Worm (Caenorhabditis elegans) whole organism, early embryonic: Measurements from ENCODE around the gene T09A5.14.

Source experiments
- F13C5.2 ChIP-seq: sonication (generic microtip); optimal IDR thresholded peaks from 2 replicates; lab custom pipeline; 2017; ENCODE audit warnings: mild to moderate bottlenecking, missing genetic modification characterization, inconsistent platforms, missing compliant biosample characterization
- ama-1 ChIP-seq: fragments of 150-350 bp; optimal IDR thresholded peaks from 2 replicates; lab custom pipeline; 2014
- ceh-13 ChIP-seq: fragments of 200-800 bp; sonication (Bioruptor generic); optimal IDR thresholded peaks from 2 replicates; lab custom pipeline; 2018; ENCODE audit warnings: mild to moderate bottlenecking, missing genetic modification characterization, missing compliant biosample characterization
- ceh-36 ChIP-seq: sonication (generic microtip); optimal IDR thresholded peaks from 2 replicates; lab custom pipeline; 2016; ENCODE audit warnings: missing genetic modification characterization, inconsistent platforms, missing compliant biosample characterization
- ets-7 ChIP-seq: sonication (generic microtip); optimal IDR thresholded peaks from 2 replicates; lab custom pipeline; 2016; ENCODE audit warnings: missing genotype, missing genetic modification characterization, missing compliant biosample characterization
- flt-1 ChIP-seq: fragments of 200-800 bp; sonication (Bioruptor generic); IDR thresholded peaks from 2 replicates; pipeline ENCODE4 v1.3.6; 2022; ENCODE audit warnings: missing genetic modification characterization, missing compliant biosample characterization
- hmbx-1 ChIP-seq: sonication (generic microtip); optimal IDR thresholded peaks from 2 replicates; lab custom pipeline; 2016; ENCODE audit warnings: mild to moderate bottlenecking, missing genetic modification characterization, missing compliant biosample characterization
- hmg-4 ChIP-seq: fragments of 200-800 bp; sonication (Bioruptor generic); optimal IDR thresholded peaks from 2 replicates; lab custom pipeline; 2018; ENCODE audit warnings: mild to moderate bottlenecking, missing genetic modification characterization, missing compliant biosample characterization
- hnd-1 ChIP-seq: sonication (generic microtip); optimal IDR thresholded peaks from 2 replicates; lab custom pipeline; 2016; ENCODE audit warnings: missing genetic modification characterization, missing compliant biosample characterization
- pes-1 ChIP-seq: fragments of 200-800 bp; sonication (Bioruptor generic); IDR thresholded peaks from 2 replicates; pipeline ENCODE4 v1.3.6; 2022; ENCODE audit warnings: missing genetic modification reagents, missing genetic modification characterization, missing compliant biosample characterization
- scrt-1 ChIP-seq: fragments of 200-800 bp; sonication (Bioruptor generic); IDR thresholded peaks from 2 replicates; pipeline ENCODE4 v1.3.6; 2022; ENCODE audit warnings: missing genetic modification characterization, missing compliant biosample characterization
- sea-1 ChIP-seq: fragments of 200-800 bp; sonication (Bioruptor generic); conservative IDR thresholded peaks from 2 replicates; pipeline ENCODE4 v1.3.6; 2022; ENCODE audit warnings: missing genetic modification characterization, missing compliant biosample characterization
- tbx-37 ChIP-seq: fragments of 200-800 bp; sonication (Bioruptor generic); conservative IDR thresholded peaks from 2 replicates; pipeline ENCODE4 v1.3.6; 2022; ENCODE audit warnings: missing genetic modification reagents, missing genetic modification characterization, missing compliant biosample characterization
- tra-4 ChIP-seq: sonication (generic microtip); optimal IDR thresholded peaks from 2 replicates; lab custom pipeline; 2017; ENCODE audit warnings: missing genetic modification characterization, missing compliant biosample characterization

- TF ChIP-seq sea-1 (GFP tag; lab: Robert Waterston, UW) (no peak), ama-1 (lab: Kevin White, UChicago) (no peak), flt-1 (GFP tag; lab: Robert Waterston, UW) (no peak), tbx-37 (GFP tag; lab: Robert Waterston, UW) (no peak), hnd-1 (no peak), ets-7 (tag; lab: Kevin White, UChicago) (no peak), pes-1 (GFP tag; lab: Robert Waterston, UW) (no peak), ceh-13 (GFP tag; lab: Kevin White, UChicago) (no peak), ceh-36 (no peak), hmg-4 (GFP tag; lab: Kevin White, UChicago) (no peak), F13C5.2 (tag; lab: Kevin White, UChicago) (no peak), hmbx-1 (tag; lab: Kevin White, UChicago) (no peak), scrt-1 (GFP tag; lab: Robert Waterston, UW) (no peak), tra-4 (no peak)
Measured at ce11 chrII:7838661-7839060, 6.5 kb downstream of the T09A5.14 start.
